Fruit fly (Drosophila melanogaster): ENCODE results near the gene CG31370.

- TF ChIP-seq psq (GFP tag; optimal IDR thresholded peaks at IDR 0.05) (no peak), Dfd (GFP tag; optimal IDR thresholded peaks at IDR 0.05) (no peak), CG32264 (GFP tag; optimal IDR thresholded peaks at IDR 0.05) (no peak), Hr83 (GFP tag; optimal IDR thresholded peaks at IDR 0.05; ENCODE audit: poor library complexity, severe bottlenecking) (no peak), pan (optimal IDR thresholded peaks at IDR 0.05) (no peak), N (GFP tag; optimal IDR thresholded peaks at IDR 0.05) (no peak)
Measured at dm6 chr3R:25310843-25311242, 8.6 kb downstream of the CG31370 start, which contains the start of gene CG31099.

All from whole organism, wandering third instar larva.